Worm (Caenorhabditis elegans) whole organism, L4/young adult: Measurements from ENCODE around the gene F54D5.17.
"Not testable (repeated sequence)": the region's sequence is repeated elsewhere in the genome, so short reads cannot be mapped to it uniquely, and the experiment has no call there.

Experiments
- W03F9.2 ChIP-seq: fragments of 150-350 bp; optimal IDR thresholded peaks from 2 replicates; lab custom pipeline; 2014; ENCODE audit warnings: missing biosample characterization, missing genetic modification characterization
- dao-5 ChIP-seq: sonication (generic microtip); optimal IDR thresholded peaks from 2 replicates; lab custom pipeline; 2016; ENCODE audit warnings: missing genotype, missing genetic modification characterization, moderate library complexity, missing compliant biosample characterization
- him-1 ChIP-seq: sonication (generic microtip); optimal IDR thresholded peaks from 2 replicates; lab custom pipeline; 2016; ENCODE audit warnings: missing genotype, missing genetic modification reagents, missing genetic modification characterization, missing compliant biosample characterization

Gene F54D5.17

ce11 chrII:11537606-11538016 is 18.8 kb upstream of the F54D5.17 start:
- TF ChIP-seq dao-5 (tag; lab: Kevin White, UChicago) (no peak), him-1 (tag; lab: Kevin White, UChicago) (no peak), W03F9.2 (tag; lab: Kevin White, UChicago) (no peak)

- TF ChIP-seq dao-5 (tag; lab: Kevin White, UChicago): no peak
- no peak for TF ChIP-seq him-1 (tag; lab: Kevin White, UChicago)
- TF ChIP-seq W03F9.2 (tag; lab: Kevin White, UChicago): no peak
These were observed 17.7 kb upstream of the F54D5.17 start, which contains the start of gene Y62F5A.9 for ce11 chrII:11538741-11539140. Y62F5A.9 (minus strand) TSS chrII:11538841.

ce11 chrII:11542385-11542784 is 14.1 kb upstream of the F54D5.17 start, which contains the start of gene gtf-2E2:
gtf-2E2 (minus strand) TSS chrII:11542495.
- TF ChIP-seq him-1 (tag; lab: Kevin White, UChicago): no peak
- TF ChIP-seq dao-5 (tag; lab: Kevin White, UChicago): no peak
- TF ChIP-seq W03F9.2 (tag; lab: Kevin White, UChicago): no peak

ce11 chrII:11542958-11543357 is 13.5 kb upstream of the F54D5.17 start:
- TF ChIP-seq W03F9.2 (tag; lab: Kevin White, UChicago) (no peak), dao-5 (tag; lab: Kevin White, UChicago) (no peak), him-1 (tag; lab: Kevin White, UChicago) (no peak)

- TF ChIP-seq him-1 (tag; lab: Kevin White, UChicago): no peak
- no peak for TF ChIP-seq W03F9.2 (tag; lab: Kevin White, UChicago)
These were observed 11.7 kb upstream of the F54D5.17 start, which contains the start of gene F54D5.9 for ce11 chrII:11544714-11545113. F54D5.9 (minus strand) TSS chrII:11544828.

ce11 chrII:11545299-11545951 is 11.0 kb upstream of the F54D5.17 start, which contains the start of gene dnj-13:
dnj-13 (plus strand) TSS chrII:11545701.
- TF ChIP-seq him-1 (tag; lab: Kevin White, UChicago) (peak; percentile 73), W03F9.2 (tag; lab: Kevin White, UChicago) (peak; percentile 83), dao-5 (tag; lab: Kevin White, UChicago) (peak; percentile 36)

ce11 chrII:11545952-11546325 is 10.5 kb upstream of the F54D5.17 start:
- no peak for TF ChIP-seq him-1 (tag; lab: Kevin White, UChicago)
- TF ChIP-seq dao-5 (tag; lab: Kevin White, UChicago): no peak
- no peak for TF ChIP-seq W03F9.2 (tag; lab: Kevin White, UChicago)

ce11 chrII:11547254-11547687 is 9.2 kb upstream of the F54D5.17 start, which contains the start of gene F54D5.7:
F54D5.7 (plus strand) TSS chrII:11547517.
- TF ChIP-seq him-1 (tag; lab: Kevin White, UChicago) (no peak), W03F9.2 (tag; lab: Kevin White, UChicago) (peak; percentile 30)

- TF ChIP-seq dao-5, him-1, W03F9.2 (tag; lab: Kevin White, UChicago): not testable (repeated sequence)
These were observed 4.5 kb upstream of the F54D5.17 start, which contains the start of gene dhgd-1 for ce11 chrII:11551981-11552380. dhgd-1 (minus strand) TSS chrII:11552081.

- TF ChIP-seq dao-5 (tag; lab: Kevin White, UChicago) (no peak), him-1 (tag; lab: Kevin White, UChicago) (no peak), W03F9.2 (tag; lab: Kevin White, UChicago) (no peak)
These were observed 804 bp upstream of the F54D5.17 start, which contains the start of gene F54D5.24 for ce11 chrII:11555634-11556033. F54D5.24 (plus strand) TSS chrII:11555949.

ce11 chrII:11564127-11564526 is 7.7 kb downstream of the F54D5.17 start, which contains the start of gene F54D5.15:
F54D5.15 (minus strand) TSS chrII:11564227.
- TF ChIP-seq him-1 (tag; lab: Kevin White, UChicago): no peak
- TF ChIP-seq W03F9.2 (tag; lab: Kevin White, UChicago): no peak
- TF ChIP-seq dao-5 (tag; lab: Kevin White, UChicago): no peak

- no peak for TF ChIP-seq W03F9.2 (tag; lab: Kevin White, UChicago)
These were observed 10.7 kb downstream of the F54D5.17 start, which contains the start of gene F54D5.5 for ce11 chrII:11566970-11567711. F54D5.5 (minus strand) TSS chrII:11567020.

- no peak for TF ChIP-seq him-1 (tag; lab: Kevin White, UChicago)
- no peak for TF ChIP-seq dao-5 (tag; lab: Kevin White, UChicago)
- no peak for TF ChIP-seq W03F9.2 (tag; lab: Kevin White, UChicago)
These were observed 12.2 kb downstream of the F54D5.17 start for ce11 chrII:11568670-11569069.
